Worm (Caenorhabditis elegans) whole organism, L3 larva: ENCODE measurements around the gene K10D11.4.

Experiments
- mdl-1 ChIP-seq: fragments of 150-350 bp; optimal IDR thresholded peaks from 2 replicates; lab custom pipeline; 2014; ENCODE audit warnings: missing biosample characterization, missing genetic modification characterization
- unc-62 ChIP-seq: fragments of 150-350 bp; sonication (generic microtip); optimal IDR thresholded peaks from 4 replicates; lab custom pipeline; 2014; ENCODE audit warnings: missing biosample characterization, missing genetic modification reagents, missing genetic modification characterization

- TF ChIP-seq unc-62 (GFP tag; lab: Kevin White, UChicago) = no peak
- TF ChIP-seq mdl-1 (tag; lab: Kevin White, UChicago) = no peak
Measured at ce11 chrIV:12965074-12965473, 29.2 kb downstream of the K10D11.4 start, which contains the start of gene dod-22.
